Worm (Caenorhabditis elegans) whole organism, young adult: Measurements from ENCODE around the gene rocf-1.

Experiments used
- K11D2.4 ChIP-seq: fragments of 200-800 bp; sonication (Bioruptor generic); IDR thresholded peaks from 2 replicates; pipeline ENCODE4 v1.3.6; 2022; ENCODE audit warnings: missing genetic modification reagents, missing genetic modification characterization, missing compliant biosample characterization
- K12H6.12 ChIP-seq: fragments of 200-800 bp; sonication (Bioruptor generic); optimal IDR thresholded peaks from 2 replicates; lab custom pipeline; 2018; ENCODE audit warnings: mild to moderate bottlenecking, missing genetic modification characterization, missing compliant biosample characterization
- madf-10 ChIP-seq: sonication (generic microtip); optimal IDR thresholded peaks from 2 replicates; lab custom pipeline; 2016; ENCODE audit warnings: mild to moderate bottlenecking, missing genetic modification characterization, missing compliant biosample characterization
- mel-28 ChIP-seq: sonication (generic microtip); optimal IDR thresholded peaks from 2 replicates; lab custom pipeline; 2016; ENCODE audit warnings: borderline replicate concordance, mild to moderate bottlenecking, missing genetic modification characterization, missing compliant biosample characterization
- ztf-3 ChIP-seq: fragments of 200-800 bp; sonication (Bioruptor generic); optimal IDR thresholded peaks from 2 replicates; lab custom pipeline; 2018; ENCODE audit warnings: mild to moderate bottlenecking, missing genetic modification characterization, missing compliant biosample characterization

ce11 chrV:15423601-15424000 is 40.7 kb downstream of the rocf-1 start, which contains the start of gene fbxa-104:
- TF ChIP-seq K11D2.4 (GFP tag; lab: Robert Waterston, UW): no peak
- no peak for TF ChIP-seq madf-10 (tag; lab: Kevin White, UChicago)
- no peak for TF ChIP-seq mel-28 (tag; lab: Kevin White, UChicago)
- TF ChIP-seq ztf-3 (GFP tag; lab: Kevin White, UChicago): no peak
- no peak for TF ChIP-seq K12H6.12
